Fruit fly (Drosophila melanogaster): ENCODE results near the gene Sry-alpha.

The Sry-alpha gene

DNA sequence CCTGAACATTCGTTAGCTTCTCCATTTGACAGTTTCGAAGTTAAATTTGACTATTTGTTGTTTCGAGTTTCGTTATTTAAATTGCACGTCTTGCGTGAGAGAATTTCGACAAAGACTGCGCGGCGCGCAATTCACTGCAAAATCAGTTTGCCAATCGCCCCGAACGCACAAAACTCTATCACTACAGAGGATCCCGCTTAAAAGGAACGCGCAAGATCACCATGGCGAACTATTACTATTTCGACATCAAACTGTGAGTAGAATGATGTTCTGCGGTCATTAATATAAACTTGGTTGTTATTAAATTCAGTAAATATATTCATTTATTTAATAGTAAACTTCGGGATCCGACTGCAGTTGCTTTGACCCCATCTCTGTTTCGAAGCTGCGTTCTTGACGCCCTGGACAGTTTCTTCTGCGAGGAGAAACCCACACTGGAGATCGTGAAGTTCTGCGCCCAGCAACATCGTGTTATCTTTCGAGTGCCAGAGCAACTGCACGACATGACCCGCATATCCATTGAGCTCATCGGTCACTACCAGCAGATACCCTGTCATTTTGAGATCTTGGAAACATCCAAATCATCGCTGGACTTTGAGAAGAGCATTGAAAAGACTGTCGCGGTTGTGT is 16.5 kb downstream of the Sry-alpha start, which contains the start of the genes Rpp14b and spn-A:
Gene Rpp14b, plus strand, starts transcription at position 43 of the 630 bp plus-strand sequence.
Gene spn-A, minus strand, starts transcription at position 123 of the 630 bp plus-strand sequence.
- peak; percentile 19 for TF ChIP-seq ey (GFP tag; optimal IDR thresholded peaks at IDR 0.05)
- TF ChIP-seq rgr (GFP tag; optimal IDR thresholded peaks at IDR 0.05): peak; percentile 53
- peak; percentile 4 for TF ChIP-seq OdsH (GFP tag; optimal IDR thresholded peaks at IDR 0.05)
- TF ChIP-seq br (GFP tag; optimal IDR thresholded peaks at IDR 0.05): peak; percentile 30
- no peak for TF ChIP-seq psq (GFP tag; optimal IDR thresholded peaks at IDR 0.05)
- TF ChIP-seq Hr83 (GFP tag; optimal IDR thresholded peaks at IDR 0.05; ENCODE audit: poor library complexity, severe bottlenecking): peak; percentile 21
- TF ChIP-seq h (GFP tag; optimal IDR thresholded peaks at IDR 0.05): peak; percentile 18
- TF ChIP-seq woc (GFP tag; optimal IDR thresholded peaks at IDR 0.05): peak; percentile 47
- no peak for TF ChIP-seq Rel (GFP tag; optimal IDR thresholded peaks at IDR 0.05)
- no peak for TF ChIP-seq Rel (tag; optimal IDR thresholded peaks at IDR 0.05)
- no peak for TF ChIP-seq dmrt93B (GFP tag; optimal IDR thresholded peaks at IDR 0.05)
- TF ChIP-seq Sp1 (GFP tag; optimal IDR thresholded peaks at IDR 0.05): peak; percentile 13
- TF ChIP-seq HLH106 (tag; optimal IDR thresholded peaks at IDR 0.05): peak; percentile 39
- peak in 1 of 2 experiments; percentile 43 for TF ChIP-seq foxo (GFP tag; optimal IDR thresholded peaks at IDR 0.05)

DNA sequence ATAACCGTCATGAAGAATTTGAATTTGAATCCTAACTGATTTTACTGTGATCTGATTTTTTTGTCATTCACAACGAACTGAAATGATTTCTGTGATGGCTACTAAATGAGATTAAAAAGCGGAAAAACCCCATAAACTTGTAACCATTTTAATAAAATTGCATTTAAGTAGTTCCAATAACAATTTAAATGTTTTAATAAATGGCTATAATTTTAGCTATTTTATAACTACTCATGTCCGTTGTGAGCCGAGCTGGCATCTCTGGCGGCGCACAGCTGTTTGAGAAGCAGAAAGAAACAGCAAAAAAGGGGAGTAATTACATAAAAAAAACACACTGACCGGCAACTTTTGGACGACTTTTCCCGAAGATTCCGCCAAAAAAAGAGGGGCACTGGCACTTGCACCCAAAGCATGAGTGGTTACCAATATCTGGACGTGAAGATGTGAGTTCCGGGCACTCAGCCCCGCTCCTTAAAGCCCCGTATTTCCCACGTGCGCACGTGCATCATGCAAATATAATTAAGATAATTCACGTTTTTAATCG is 17.1 kb downstream of the Sry-alpha start, which contains the start of the genes CG7950 and Rpp14a:
Gene CG7950, plus strand, starts transcription at position 268 of the 544 bp plus-strand sequence.
Gene Rpp14a, plus strand, starts transcription at position 268 of the 544 bp plus-strand sequence.
- peak; percentile 43 for TF ChIP-seq sv (GFP tag; optimal IDR thresholded peaks at IDR 0.05)
- no peak for TF ChIP-seq Rel (GFP tag; optimal IDR thresholded peaks at IDR 0.05)
- TF ChIP-seq Rel (tag; optimal IDR thresholded peaks at IDR 0.05): peak; percentile 86
- peak; percentile 72 for TF ChIP-seq Hr83 (GFP tag; optimal IDR thresholded peaks at IDR 0.05; ENCODE audit: poor library complexity, severe bottlenecking)
- peak; percentile 94 for TF ChIP-seq Myc (optimal IDR thresholded peaks at IDR 0.05)
- TF ChIP-seq rgr (GFP tag; optimal IDR thresholded peaks at IDR 0.05): peak; percentile 93
- peak; percentile 62 for TF ChIP-seq sage (GFP tag; optimal IDR thresholded peaks at IDR 0.05)
- TF ChIP-seq CrebA (GFP tag; optimal IDR thresholded peaks at IDR 0.05; ENCODE audit: borderline replicate concordance): no peak
- peak; percentile 89 for TF ChIP-seq HLH106 (tag; optimal IDR thresholded peaks at IDR 0.05)
- TF ChIP-seq tai (GFP tag; optimal IDR thresholded peaks at IDR 0.05): no peak
- TF ChIP-seq Dif (GFP tag; optimal IDR thresholded peaks at IDR 0.05; ENCODE audit: partially characterized antibody): no peak
- peak; percentile 91 for TF ChIP-seq h (GFP tag; optimal IDR thresholded peaks at IDR 0.05)
- TF ChIP-seq Mio (GFP tag; optimal IDR thresholded peaks at IDR 0.05): peak; percentile 17
- TF ChIP-seq psq (GFP tag; optimal IDR thresholded peaks at IDR 0.05): peak; percentile 80
- peak; percentile 65 for TF ChIP-seq GATAd (GFP tag; optimal IDR thresholded peaks at IDR 0.05)
- peak; percentile 69 for TF ChIP-seq dsf (GFP tag; optimal IDR thresholded peaks at IDR 0.05; ENCODE audit: borderline replicate concordance)
- TF ChIP-seq foxo (GFP tag; optimal IDR thresholded peaks at IDR 0.05): peak in 1 of 2 experiments; percentile 88
- peak; percentile 87 for TF ChIP-seq br (GFP tag; optimal IDR thresholded peaks at IDR 0.05)
- peak; percentile 52 for TF ChIP-seq dmrt93B (GFP tag; optimal IDR thresholded peaks at IDR 0.05)
- peak; percentile 91 for TF ChIP-seq ey (GFP tag; optimal IDR thresholded peaks at IDR 0.05)
- peak; percentile 81 for TF ChIP-seq OdsH (GFP tag; optimal IDR thresholded peaks at IDR 0.05)
- TF ChIP-seq pan (optimal IDR thresholded peaks at IDR 0.05): no peak
- TF ChIP-seq CG32264 (GFP tag; optimal IDR thresholded peaks at IDR 0.05): peak; percentile 52
- peak; percentile 81 for TF ChIP-seq woc (GFP tag; optimal IDR thresholded peaks at IDR 0.05)
- no peak for TF ChIP-seq Dfd (GFP tag; optimal IDR thresholded peaks at IDR 0.05)
- no peak for TF ChIP-seq Hnf4 (GFP tag; optimal IDR thresholded peaks at IDR 0.05)
- TF ChIP-seq Jra (GFP tag; optimal IDR thresholded peaks at IDR 0.05): peak; percentile 85
- peak; percentile 82 for TF ChIP-seq Sp1 (GFP tag; optimal IDR thresholded peaks at IDR 0.05)
- TF ChIP-seq dl (GFP tag; optimal IDR thresholded peaks at IDR 0.05; ENCODE audit: insufficient read depth in 1 of 2, partially characterized antibody in 2 of 2): no peak
- TF ChIP-seq CG9705 (GFP tag; optimal IDR thresholded peaks at IDR 0.05): peak; percentile 77
- TF ChIP-seq fru (GFP tag; optimal IDR thresholded peaks at IDR 0.05): peak; percentile 85

DNA sequence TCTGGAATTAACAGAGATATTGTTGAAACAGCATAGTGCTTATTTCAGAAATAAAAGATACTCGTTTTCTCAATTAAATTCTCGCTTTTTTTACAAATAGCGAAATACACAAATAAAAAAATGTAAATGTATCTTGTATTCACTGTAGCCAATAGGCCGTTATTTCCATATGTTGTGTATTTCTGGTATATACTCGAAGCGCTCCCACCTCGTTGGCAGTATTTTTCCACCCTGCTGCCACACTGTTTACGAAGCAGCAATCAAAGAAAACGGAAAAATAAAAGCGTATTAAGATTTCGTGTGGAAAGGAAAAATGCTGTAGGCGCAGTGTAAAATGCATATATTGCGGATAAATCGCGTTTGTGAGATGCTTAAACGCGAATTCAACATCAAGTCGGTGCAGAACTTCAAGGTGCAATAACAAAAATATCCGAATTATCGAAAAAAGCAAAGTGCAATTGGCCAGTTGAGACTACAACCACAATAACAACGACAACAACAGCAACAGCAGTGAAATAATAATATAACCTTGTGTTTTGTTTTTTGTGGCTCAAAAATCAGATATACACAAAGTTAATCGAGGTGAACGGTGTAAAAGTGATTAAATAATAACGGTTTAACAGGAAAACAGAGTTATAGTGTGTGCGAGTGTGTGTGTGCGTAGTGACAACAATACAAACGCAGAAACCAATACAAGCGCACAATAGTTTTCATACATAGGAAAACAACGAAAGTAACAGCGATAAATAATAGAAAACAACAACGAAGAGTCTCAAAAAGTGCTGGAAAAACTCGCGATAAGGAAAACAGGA is 18.7 kb downstream of the Sry-alpha start, which contains the start of gene sima:
Gene sima, plus strand, starts transcription at position 255 of the 812 bp plus-strand sequence.
- TF ChIP-seq Myc (optimal IDR thresholded peaks at IDR 0.05) (no peak), GATAd (GFP tag; optimal IDR thresholded peaks at IDR 0.05) (no peak), Dif (GFP tag; optimal IDR thresholded peaks at IDR 0.05; ENCODE audit: partially characterized antibody) (no peak), foxo (GFP tag; optimal IDR thresholded peaks at IDR 0.05) (peak in 1 of 2 experiments; percentile 28), Jra (GFP tag; optimal IDR thresholded peaks at IDR 0.05) (no peak), Vsx2 (GFP tag; optimal IDR thresholded peaks at IDR 0.05; ENCODE audit: partially characterized antibody) (no peak), OdsH (GFP tag; optimal IDR thresholded peaks at IDR 0.05) (no peak), usp (GFP tag; optimal IDR thresholded peaks at IDR 0.05) (no peak), dmrt93B (GFP tag; optimal IDR thresholded peaks at IDR 0.05) (no peak), Rel (GFP tag; optimal IDR thresholded peaks at IDR 0.05) (no peak), Rel (tag; optimal IDR thresholded peaks at IDR 0.05) (peak; percentile 27), CG32264 (GFP tag; optimal IDR thresholded peaks at IDR 0.05) (no peak), CG9705 (GFP tag; optimal IDR thresholded peaks at IDR 0.05) (no peak), dl (GFP tag; optimal IDR thresholded peaks at IDR 0.05; ENCODE audit: insufficient read depth in 1 of 2, partially characterized antibody in 2 of 2) (no peak), tai (GFP tag; optimal IDR thresholded peaks at IDR 0.05) (no peak), pan (optimal IDR thresholded peaks at IDR 0.05) (no peak), Abd-B (GFP tag; optimal IDR thresholded peaks at IDR 0.05) (no peak), Hnf4 (GFP tag; optimal IDR thresholded peaks at IDR 0.05) (peak; percentile 21), woc (GFP tag; optimal IDR thresholded peaks at IDR 0.05) (peak; percentile 72), N (GFP tag; optimal IDR thresholded peaks at IDR 0.05) (no peak), Mio (GFP tag; optimal IDR thresholded peaks at IDR 0.05) (no peak), br (GFP tag; optimal IDR thresholded peaks at IDR 0.05) (no peak), dsf (GFP tag; optimal IDR thresholded peaks at IDR 0.05; ENCODE audit: borderline replicate concordance) (no peak), psq (GFP tag; optimal IDR thresholded peaks at IDR 0.05) (peak; percentile 96), brk (GFP tag; optimal IDR thresholded peaks at IDR 0.05) (no peak), Hr83 (GFP tag; optimal IDR thresholded peaks at IDR 0.05; ENCODE audit: poor library complexity, severe bottlenecking) (peak; percentile 9), HLH106 (tag; optimal IDR thresholded peaks at IDR 0.05) (peak; percentile 22), h (GFP tag; optimal IDR thresholded peaks at IDR 0.05) (peak; percentile 38)

All from whole organism, wandering third instar larva.